Fruit fly (Drosophila melanogaster) S2 (cell line): ENCODE results near the gene CG17570.

Source experiments
- CG8478 ChIP-seq: fragments of >200 bp; optimal IDR thresholded peaks from 2 replicates; lab custom pipeline; 2018
- CTCF ChIP-seq, 2 experiments: fragments of >200 bp; optimal IDR thresholded peaks; 2 replicates each; lab custom pipeline; 2018

dm6 chr2L:20293940-20294339 is 29.7 kb upstream of the CG17570 start:
- TF ChIP-seq CTCF (optimal IDR thresholded peaks at IDR 0.05; lab: Kevin White, UChicago) (peak; percentile 92 to 94), CG8478 (lab: Kevin White, UChicago) (no peak)
